Worm (Caenorhabditis elegans): ENCODE data around the gene T26A5.8.

Gene T26A5.8

DNA sequence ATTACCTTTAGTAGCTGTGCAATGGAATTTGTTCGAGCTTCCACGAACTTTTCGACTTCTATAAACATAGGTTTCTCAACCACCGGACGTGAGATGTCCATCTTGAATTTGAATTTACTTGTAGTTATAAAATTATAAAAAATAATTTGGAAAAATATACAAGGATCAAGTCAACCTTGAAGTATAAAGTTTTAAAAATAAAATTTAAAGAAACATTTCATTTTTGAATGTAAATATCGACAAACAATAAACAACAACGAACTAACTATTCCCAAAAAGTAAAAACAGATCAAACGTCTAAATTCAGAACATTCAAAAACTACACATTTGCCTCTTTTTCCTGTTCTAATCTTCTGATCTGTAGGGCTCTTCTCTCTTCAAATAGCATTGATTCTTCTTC lies 31.8 kb downstream of the T26A5.8 start, which contains the start of gene popl-1:
Gene popl-1 (minus strand): TSS at position 101 of the 400 bp plus-strand sequence.
- TF ChIP-seq unc-62 (GFP tag; optimal IDR thresholded peaks at IDR 0.05) (no peak), C34F6.9 (tag; optimal IDR thresholded peaks at IDR 0.05) (no peak), alr-1 (tag; optimal IDR thresholded peaks at IDR 0.05) (no peak), nhr-25 (tag; optimal IDR thresholded peaks at IDR 0.05) (no peak), nhr-77 (tag; optimal IDR thresholded peaks at IDR 0.05) (no peak), ztf-1 (GFP tag; conservative IDR thresholded peaks at IDR 0.05) (no peak), ztf-11 (tag; optimal IDR thresholded peaks at IDR 0.05) (no peak), R02D3.7 (tag; optimal IDR thresholded peaks at IDR 0.05) (no peak), lin-11 (tag; optimal IDR thresholded peaks at IDR 0.05) (no peak), nhr-10 (tag; optimal IDR thresholded peaks at IDR 0.05) (no peak), blmp-1 (tag; optimal IDR thresholded peaks at IDR 0.05; ENCODE audit: insufficient read depth) (no peak), dmd-4 (tag; optimal IDR thresholded peaks at IDR 0.05) (no peak), unc-55 (GFP tag; optimal IDR thresholded peaks at IDR 0.05) (no peak), lsy-2 (tag; optimal IDR thresholded peaks at IDR 0.05) (no peak), ceh-16 (tag; optimal IDR thresholded peaks at IDR 0.05) (no peak), ztf-4 (tag; optimal IDR thresholded peaks at IDR 0.05) (no peak)

DNA sequence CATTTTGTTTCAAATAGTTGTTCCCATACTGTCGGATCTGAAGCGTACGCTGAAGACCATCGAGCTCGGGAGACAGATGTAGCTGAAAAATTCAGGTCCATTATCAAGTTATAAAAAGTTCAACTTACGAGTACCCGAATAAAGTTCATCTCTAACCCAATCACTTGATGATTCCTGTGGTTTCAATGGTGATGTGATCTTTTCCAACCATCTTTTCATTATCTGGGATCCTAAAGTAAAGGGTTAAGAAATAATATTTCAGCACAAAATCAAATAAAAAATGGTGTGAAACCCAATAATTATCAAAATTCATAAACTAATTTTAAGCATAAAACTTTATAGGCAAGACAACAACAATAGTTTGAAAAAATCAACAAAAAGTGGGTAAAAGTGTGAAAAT lies 35.5 kb downstream of the T26A5.8 start, which contains the start of gene C05D11.8:
Gene C05D11.8 (minus strand): TSS at position 101 of the 400 bp plus-strand sequence.
- TF ChIP-seq elt-1 (tag; optimal IDR thresholded peaks at IDR 0.05): no peak
- no peak for TF ChIP-seq sma-9 (GFP tag; optimal IDR thresholded peaks at IDR 0.05)
- no peak for TF ChIP-seq sma-9 (tag; optimal IDR thresholded peaks at IDR 0.05)
- no peak for TF ChIP-seq crh-2 (tag; optimal IDR thresholded peaks at IDR 0.05)
- TF ChIP-seq nhr-129 (tag; optimal IDR thresholded peaks at IDR 0.05): no peak
- TF ChIP-seq Y55F3AM.14 (GFP tag; optimal IDR thresholded peaks at IDR 0.05): no peak
- no peak for TF ChIP-seq ama-1 (optimal IDR thresholded peaks at IDR 0.05)
- no peak for TF ChIP-seq F13H6.1 (tag; optimal IDR thresholded peaks at IDR 0.05)
- TF ChIP-seq aly-2 (tag; optimal IDR thresholded peaks at IDR 0.05): no peak
- no peak for TF ChIP-seq nhr-12 (tag; optimal IDR thresholded peaks at IDR 0.05)

DNA sequence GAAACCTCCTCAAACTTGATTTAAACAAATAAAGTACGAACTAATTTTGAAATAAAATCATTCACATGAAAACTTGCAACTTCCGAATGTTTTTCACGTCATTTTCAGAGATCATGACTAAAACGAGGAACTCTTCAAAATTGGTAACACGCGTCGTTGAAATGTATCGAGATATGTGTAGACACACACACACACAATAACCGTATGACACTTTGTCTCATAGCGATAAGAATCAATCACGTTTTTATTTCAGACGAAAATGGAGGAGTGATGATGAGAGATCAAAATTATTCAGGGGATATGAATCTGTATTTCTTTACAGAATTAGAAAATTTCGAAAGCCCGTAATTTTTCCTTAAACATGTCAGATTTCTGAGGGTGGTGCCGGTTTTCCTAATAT lies 39.9 kb downstream of the T26A5.8 start:
- TF ChIP-seq crh-2 (tag; optimal IDR thresholded peaks at IDR 0.05) (peak; percentile 65), nhr-129 (tag; optimal IDR thresholded peaks at IDR 0.05) (no peak), nhr-11 (tag; optimal IDR thresholded peaks at IDR 0.05) (no peak), ztf-11 (tag; optimal IDR thresholded peaks at IDR 0.05) (no peak), fos-1 (tag; optimal IDR thresholded peaks at IDR 0.05) (peak; percentile 51), nhr-6 (tag; optimal IDR thresholded peaks at IDR 0.05) (no peak), sma-9 (GFP tag; optimal IDR thresholded peaks at IDR 0.05) (peak; percentile 68), sma-9 (tag; optimal IDR thresholded peaks at IDR 0.05) (no peak), nhr-25 (tag; optimal IDR thresholded peaks at IDR 0.05) (peak; percentile 62)

DNA sequence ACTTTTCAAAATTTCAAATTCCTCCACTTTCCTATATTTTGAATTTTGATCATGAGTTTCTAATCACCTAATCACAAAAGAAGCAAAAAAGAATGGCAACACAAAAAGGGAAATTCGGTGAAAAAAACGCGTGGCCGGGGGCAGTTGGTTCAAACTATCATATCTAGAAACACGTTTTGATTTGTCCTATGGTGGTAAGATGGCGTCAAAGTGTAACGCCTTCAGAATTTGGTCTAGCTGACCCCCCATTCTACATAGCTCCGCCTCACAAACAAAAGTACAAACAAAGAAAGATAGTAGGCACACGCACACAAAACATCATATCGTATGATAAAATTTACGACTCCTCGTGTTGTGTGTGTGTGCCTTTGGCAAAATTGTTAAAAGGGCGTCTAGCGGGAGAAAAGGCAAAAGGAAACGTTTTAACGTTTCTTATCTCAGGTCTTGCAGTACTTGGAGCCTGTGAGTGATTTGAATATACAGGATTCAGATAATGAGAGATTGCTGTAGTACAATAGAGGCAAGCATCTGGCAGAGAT lies 40.6 kb downstream of the T26A5.8 start:
- no peak for TF ChIP-seq ceh-16 (tag; optimal IDR thresholded peaks at IDR 0.05)
- no peak for TF ChIP-seq dmd-4 (tag; optimal IDR thresholded peaks at IDR 0.05)
- TF ChIP-seq sem-4 (tag; optimal IDR thresholded peaks at IDR 0.05): no peak
- no peak for TF ChIP-seq elt-1 (tag; optimal IDR thresholded peaks at IDR 0.05)
- no peak for TF ChIP-seq ceh-82 (tag; optimal IDR thresholded peaks at IDR 0.05)
- TF ChIP-seq nhr-129 (tag; optimal IDR thresholded peaks at IDR 0.05): peak; percentile 40
- TF ChIP-seq ztf-11 (tag; optimal IDR thresholded peaks at IDR 0.05): no peak
- peak; percentile 72 for TF ChIP-seq crh-2 (tag; optimal IDR thresholded peaks at IDR 0.05)
- TF ChIP-seq ZK546.5 (tag; optimal IDR thresholded peaks at IDR 0.05): no peak
- TF ChIP-seq mab-5 (tag; optimal IDR thresholded peaks at IDR 0.05): no peak
- no peak for TF ChIP-seq egl-27 (tag; optimal IDR thresholded peaks at IDR 0.05)
- TF ChIP-seq sma-9 (GFP tag; optimal IDR thresholded peaks at IDR 0.05): peak; percentile 75
- TF ChIP-seq sma-9 (tag; optimal IDR thresholded peaks at IDR 0.05): no peak
- TF ChIP-seq lin-39 (tag; optimal IDR thresholded peaks at IDR 0.05): no peak
- TF ChIP-seq nhr-77 (tag; optimal IDR thresholded peaks at IDR 0.05): no peak
- TF ChIP-seq sma-3 (GFP tag; optimal IDR thresholded peaks at IDR 0.05): peak; percentile 41
- peak; percentile 68 for TF ChIP-seq fos-1 (tag; optimal IDR thresholded peaks at IDR 0.05)
- no peak for TF ChIP-seq nhr-237 (tag; optimal IDR thresholded peaks at IDR 0.05)
- no peak for TF ChIP-seq ama-1 (optimal IDR thresholded peaks at IDR 0.05)
- peak; percentile 7 for TF ChIP-seq gmeb-1 (tag; optimal IDR thresholded peaks at IDR 0.05)
- TF ChIP-seq elt-3 (tag; optimal IDR thresholded peaks at IDR 0.05): no peak
- no peak for TF ChIP-seq nhr-10 (tag; optimal IDR thresholded peaks at IDR 0.05)
- TF ChIP-seq lsy-2 (tag; optimal IDR thresholded peaks at IDR 0.05): no peak
- TF ChIP-seq unc-62 (GFP tag; optimal IDR thresholded peaks at IDR 0.05): no peak
- TF ChIP-seq unc-39 (tag; optimal IDR thresholded peaks at IDR 0.05): no peak
- TF ChIP-seq aly-2 (tag; optimal IDR thresholded peaks at IDR 0.05): no peak
- TF ChIP-seq lin-13 (GFP tag; optimal IDR thresholded peaks at IDR 0.05): no peak
- TF ChIP-seq C34F6.9 (tag; optimal IDR thresholded peaks at IDR 0.05): no peak
- TF ChIP-seq R02D3.7 (tag; optimal IDR thresholded peaks at IDR 0.05): no peak
- no peak for TF ChIP-seq ztf-4 (tag; optimal IDR thresholded peaks at IDR 0.05)
- peak; percentile 62 for TF ChIP-seq blmp-1 (tag; optimal IDR thresholded peaks at IDR 0.05; ENCODE audit: insufficient read depth)
- TF ChIP-seq F13H6.1 (tag; optimal IDR thresholded peaks at IDR 0.05): peak; percentile 14
- TF ChIP-seq peb-1 (tag; optimal IDR thresholded peaks at IDR 0.05): no peak
- TF ChIP-seq nhr-11 (tag; optimal IDR thresholded peaks at IDR 0.05): no peak
- no peak for TF ChIP-seq unc-55 (GFP tag; optimal IDR thresholded peaks at IDR 0.05)
- no peak for TF ChIP-seq nhr-23 (tag; optimal IDR thresholded peaks at IDR 0.05)
- TF ChIP-seq snpc-4 (tag; optimal IDR thresholded peaks at IDR 0.05): no peak
- TF ChIP-seq lin-11 (tag; optimal IDR thresholded peaks at IDR 0.05): no peak
- no peak for TF ChIP-seq zag-1 (tag; optimal IDR thresholded peaks at IDR 0.05)
